Worm (Caenorhabditis elegans): ENCODE results near the gene C17C3.15.

Gene C17C3.15

ce11 chrII:5574925-5575324 lies 4.5 kb downstream of the C17C3.15 start:
- TF ChIP-seq sox-4 (tag; optimal IDR thresholded peaks at IDR 0.05) (no peak), Y22D7AL.16 (tag; optimal IDR thresholded peaks at IDR 0.05) (no peak), tbx-7 (tag; optimal IDR thresholded peaks at IDR 0.05) (no peak), ahr-1 (tag; optimal IDR thresholded peaks at IDR 0.05) (no peak), nhr-11 (tag; optimal IDR thresholded peaks at IDR 0.05) (no peak)

ce11 chrII:5577060-5577459 lies 6.6 kb downstream of the C17C3.15 start:
- TF ChIP-seq hlh-30 (tag; optimal IDR thresholded peaks at IDR 0.05; ENCODE audit: insufficient read depth): no peak
- no peak for TF ChIP-seq K02D7.2 (tag; optimal IDR thresholded peaks at IDR 0.05)
- TF ChIP-seq Y22D7AL.16 (tag; optimal IDR thresholded peaks at IDR 0.05): peak; percentile 41
- TF ChIP-seq sdc-2 (tag; optimal IDR thresholded peaks at IDR 0.05): no peak
- TF ChIP-seq C38D4.7 (GFP tag; optimal IDR thresholded peaks at IDR 0.05): peak; percentile 39
- TF ChIP-seq madf-2 (tag; optimal IDR thresholded peaks at IDR 0.05): no peak
- TF ChIP-seq pros-1 (tag; optimal IDR thresholded peaks at IDR 0.05): no peak
- no peak for TF ChIP-seq gmeb-2 (tag; optimal IDR thresholded peaks at IDR 0.05)
- TF ChIP-seq npax-4 (tag; optimal IDR thresholded peaks at IDR 0.05): no peak
- no peak for TF ChIP-seq sox-2 (GFP tag; IDR thresholded peaks at IDR 0.05)
- TF ChIP-seq pha-2 (tag; optimal IDR thresholded peaks at IDR 0.05): peak; percentile 42
- TF ChIP-seq ceh-2 (tag; optimal IDR thresholded peaks at IDR 0.05): no peak
- no peak for TF ChIP-seq ceh-14 (tag; optimal IDR thresholded peaks at IDR 0.05)
- no peak for TF ChIP-seq F13H6.1 (tag; optimal IDR thresholded peaks at IDR 0.05)
- TF ChIP-seq tbx-7 (tag; optimal IDR thresholded peaks at IDR 0.05): no peak
- no peak for TF ChIP-seq fax-1 (tag; optimal IDR thresholded peaks at IDR 0.05)
- TF ChIP-seq unc-86 (tag; optimal IDR thresholded peaks at IDR 0.05): no peak
- TF ChIP-seq fkh-6 (tag; optimal IDR thresholded peaks at IDR 0.05): peak; percentile 27
- peak; percentile 32 for TF ChIP-seq lin-11 (tag; optimal IDR thresholded peaks at IDR 0.05)
- peak; percentile 37 for TF ChIP-seq hlh-6 (tag; optimal IDR thresholded peaks at IDR 0.05)
- TF ChIP-seq ztf-16 (tag; optimal IDR thresholded peaks at IDR 0.05): no peak
- no peak for TF ChIP-seq fkh-10 (GFP tag; optimal IDR thresholded peaks at IDR 0.05)
- TF ChIP-seq unc-55 (GFP tag; optimal IDR thresholded peaks at IDR 0.05): no peak
- peak; percentile 23 for TF ChIP-seq sox-4 (tag; optimal IDR thresholded peaks at IDR 0.05)
- no peak for TF ChIP-seq dmd-4 (tag; optimal IDR thresholded peaks at IDR 0.05; ENCODE audit: borderline replicate concordance)
- peak; percentile 0 for TF ChIP-seq ceh-48 (tag; optimal IDR thresholded peaks at IDR 0.05)
- no peak for TF ChIP-seq ceh-18 (tag; optimal IDR thresholded peaks at IDR 0.05)
- TF ChIP-seq C08G9.2 (tag; optimal IDR thresholded peaks at IDR 0.05): no peak
- peak; percentile 47 for TF ChIP-seq nhr-232 (tag; optimal IDR thresholded peaks at IDR 0.05)
- peak; percentile 86 for TF ChIP-seq elt-2 (tag; optimal IDR thresholded peaks at IDR 0.05)
- no peak for TF ChIP-seq pat-9 (tag; optimal IDR thresholded peaks at IDR 0.05)
- no peak for TF ChIP-seq lim-6 (tag; optimal IDR thresholded peaks at IDR 0.05)
- no peak for TF ChIP-seq ahr-1 (tag; optimal IDR thresholded peaks at IDR 0.05)
- TF ChIP-seq ceh-19 (GFP tag; optimal IDR thresholded peaks at IDR 0.05): peak; percentile 17
- TF ChIP-seq ceh-45 (GFP tag; IDR thresholded peaks at IDR 0.05): no peak
- no peak for TF ChIP-seq unc-42 (tag; optimal IDR thresholded peaks at IDR 0.05)
- TF ChIP-seq ceh-6 (GFP tag; optimal IDR thresholded peaks at IDR 0.05): peak; percentile 55
- no peak for TF ChIP-seq ttx-3 (tag; optimal IDR thresholded peaks at IDR 0.05)
- peak; percentile 36 for TF ChIP-seq che-1 (tag; optimal IDR thresholded peaks at IDR 0.05)
- TF ChIP-seq ceh-22 (tag; optimal IDR thresholded peaks at IDR 0.05): no peak
- no peak for TF ChIP-seq hlh-8 (tag; optimal IDR thresholded peaks at IDR 0.05)
- no peak for TF ChIP-seq pag-3 (tag; optimal IDR thresholded peaks at IDR 0.05; ENCODE audit: borderline replicate concordance)
- TF ChIP-seq ceh-9 (tag; optimal IDR thresholded peaks at IDR 0.05): no peak
- no peak for TF ChIP-seq K09A11.1 (tag; optimal IDR thresholded peaks at IDR 0.05; ENCODE audit: insufficient read depth)
- peak; percentile 21 for TF ChIP-seq ceh-34 (tag; optimal IDR thresholded peaks at IDR 0.05)
- no peak for TF ChIP-seq odd-2 (tag; optimal IDR thresholded peaks at IDR 0.05)
- no peak for TF ChIP-seq elt-4 (tag; optimal IDR thresholded peaks at IDR 0.05)
- TF ChIP-seq eyg-1 (tag; optimal IDR thresholded peaks at IDR 0.05): no peak
- TF ChIP-seq pqm-1 (tag; optimal IDR thresholded peaks at IDR 0.05): no peak
- TF ChIP-seq rnt-1 (tag; optimal IDR thresholded peaks at IDR 0.05): no peak

All from whole organism, late embryonic.